Worm (Caenorhabditis elegans) whole organism, midembryonic: ENCODE data around the gene cpf-1.

Source experiments
- T22C8.4 ChIP-seq: fragments of 200-800 bp; sonication (Bioruptor generic); IDR thresholded peaks from 2 replicates; pipeline ENCODE4 v1.3.6; 2022; ENCODE audit warnings: missing genetic modification characterization, missing compliant biosample characterization
- cog-1 ChIP-seq: sonication (generic microtip); optimal IDR thresholded peaks from 2 replicates; lab custom pipeline; 2016; ENCODE audit warnings: missing genetic modification characterization, missing compliant biosample characterization
- flt-1 ChIP-seq: fragments of 200-800 bp; sonication (Bioruptor generic); IDR thresholded peaks from 2 replicates; pipeline ENCODE4 v1.3.6; 2022; ENCODE audit warnings: missing genetic modification characterization, missing compliant biosample characterization
- klf-2 ChIP-seq: fragments of 200-800 bp; sonication (Bioruptor generic); conservative IDR thresholded peaks from 2 replicates; pipeline ENCODE4 v1.3.6; 2022; ENCODE audit warnings: missing genetic modification reagents, missing genetic modification characterization, missing compliant biosample characterization
- med-1 ChIP-seq: sonication (generic microtip); optimal IDR thresholded peaks from 2 replicates; lab custom pipeline; 2017; ENCODE audit warnings: missing genetic modification characterization, mild to moderate bottlenecking, missing compliant biosample characterization, antibody characterized with exemption, missing genetic modification reagents; ENCODE audit not compliant: insufficient read depth
- ztf-23 ChIP-seq: fragments of 200-800 bp; sonication (Bioruptor generic); IDR thresholded peaks from 2 replicates; pipeline ENCODE4 v1.3.6; 2022; ENCODE audit warnings: missing genetic modification reagents, missing genetic modification characterization, missing compliant biosample characterization
- ztf-29 ChIP-seq: fragments of 200-800 bp; sonication (Bioruptor generic); IDR thresholded peaks from 2 replicates; pipeline ENCODE4 v1.3.6; 2022; ENCODE audit warnings: missing genetic modification reagents, missing genetic modification characterization, missing compliant biosample characterization

- TF ChIP-seq ztf-23 (no peak), T22C8.4 (no peak), med-1 (GFP tag; lab: Kevin White, UChicago) (no peak), flt-1 (GFP tag; lab: Robert Waterston, UW) (no peak), klf-2 (no peak), cog-1 (tag; lab: Kevin White, UChicago) (no peak), ztf-29 (GFP tag; lab: Robert Waterston, UW) (no peak)
These were observed 3.0 kb downstream of the cpf-1 start, which contains the start of gene F28C6.5 for ce11 chrII:8599214-8599613.
